Fruit fly (Drosophila melanogaster): ENCODE data around the gene CG15387.

The CG15387 gene

DNA sequence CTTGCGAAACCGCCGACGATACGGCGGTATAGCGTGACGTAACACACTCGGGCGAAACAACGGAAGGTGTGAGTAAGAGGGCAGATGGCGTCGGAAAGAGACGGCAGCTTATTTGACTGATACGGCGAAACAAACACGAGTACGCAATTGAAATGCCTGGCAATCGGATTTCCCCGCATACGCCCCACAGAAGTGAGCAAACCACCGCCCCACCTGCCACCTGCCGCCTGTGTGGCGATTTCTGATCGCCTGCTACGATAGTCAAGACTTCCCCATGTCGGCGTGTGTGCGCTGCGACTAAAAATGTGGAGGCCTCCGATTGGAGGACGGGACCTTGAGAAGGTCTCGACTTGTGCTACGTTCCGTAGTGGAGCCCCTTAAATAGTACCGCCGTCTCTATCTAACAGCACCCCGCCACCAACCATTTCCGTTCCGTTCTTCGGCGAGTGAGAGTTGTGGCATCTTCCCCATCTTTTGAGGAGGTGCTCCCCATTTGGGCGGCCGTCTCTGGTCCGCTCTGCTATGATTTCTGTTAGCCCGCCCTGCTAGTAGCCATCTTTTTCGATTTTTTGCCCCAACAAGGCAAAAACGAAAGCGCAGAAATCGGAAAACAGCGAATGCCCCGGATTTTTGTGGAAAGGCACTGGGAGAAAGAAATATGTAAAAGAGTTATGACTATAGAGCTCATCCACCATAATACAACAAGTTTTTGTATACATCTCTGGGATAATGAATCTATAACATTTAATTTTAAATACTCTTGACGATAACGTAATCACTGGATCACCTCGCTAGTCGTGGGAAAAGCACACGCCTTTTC is 27.3 kb downstream of the CG15387 start (continued):
- TF ChIP-seq dimm (GFP tag; IDR thresholded peaks at IDR 0.05) (no peak), sqz (GFP tag; optimal IDR thresholded peaks at IDR 0.05) (peak; percentile 78), CG6683 (GFP tag; optimal IDR thresholded peaks at IDR 0.05) (peak; percentile 70), HLH54F (GFP tag; optimal IDR thresholded peaks at IDR 0.05) (peak; percentile 78), Mes4 (GFP tag; optimal IDR thresholded peaks at IDR 0.05) (peak; percentile 85), CG8924 (tag; optimal IDR thresholded peaks at IDR 0.05) (peak; percentile 87), Bdp1 (GFP tag; optimal IDR thresholded peaks at IDR 0.05) (peak; percentile 71), E2f2 (GFP tag; IDR thresholded peaks at IDR 0.05) (no peak), CG11695 (GFP tag; IDR thresholded peaks at IDR 0.05) (no peak), sd (tag; optimal IDR thresholded peaks at IDR 0.05) (peak; percentile 98), CG4424 (GFP tag; optimal IDR thresholded peaks at IDR 0.05) (peak; percentile 89), tx (GFP tag; optimal IDR thresholded peaks at IDR 0.05) (peak; percentile 80), tna (GFP tag; IDR thresholded peaks at IDR 0.05; ENCODE audit: partially characterized antibody) (no peak), lab (GFP tag; optimal IDR thresholded peaks at IDR 0.05) (peak; percentile 87), CG14710 (tag; optimal IDR thresholded peaks at IDR 0.05) (peak; percentile 82), ac (GFP tag; optimal IDR thresholded peaks at IDR 0.05) (peak; percentile 51), cato (GFP tag; optimal IDR thresholded peaks at IDR 0.05; ENCODE audit: borderline replicate concordance) (peak; percentile 70), D19B (GFP tag; optimal IDR thresholded peaks at IDR 0.05) (peak; percentile 63), Hey (tag; optimal IDR thresholded peaks at IDR 0.05) (peak; percentile 93), danr (GFP tag; IDR thresholded peaks at IDR 0.05) (no peak), CG43689 (GFP tag; IDR thresholded peaks at IDR 0.05) (no peak), Adf1 (GFP tag; IDR thresholded peaks at IDR 0.05) (no peak), sna (GFP tag; IDR thresholded peaks at IDR 0.05; ENCODE audit: partially characterized antibody) (no peak), Scr (GFP tag; IDR thresholded peaks at IDR 0.05; ENCODE audit: partially characterized antibody) (no peak), vfl (GFP tag; optimal IDR thresholded peaks at IDR 0.05) (peak; percentile 72), Ets65A (GFP tag) (peak; percentile 99), jing (GFP tag; optimal IDR thresholded peaks at IDR 0.05) (peak; percentile 84), seq (GFP tag; IDR thresholded peaks at IDR 0.05) (no peak), CkIIα-i1 (GFP tag; IDR thresholded peaks at IDR 0.05) (no peak), sim (GFP tag; IDR thresholded peaks at IDR 0.05) (no peak), klu (GFP tag; IDR thresholded peaks at IDR 0.05) (no peak), Sin3A (optimal IDR thresholded peaks at IDR 0.05) (no peak), pzg (GFP tag; optimal IDR thresholded peaks at IDR 0.05) (no peak), CG9932 (GFP tag; IDR thresholded peaks at IDR 0.05) (no peak), abd-A (tag; optimal IDR thresholded peaks at IDR 0.05) (peak; percentile 84), ftz-f1 (GFP tag; optimal IDR thresholded peaks at IDR 0.05) (peak; percentile 100), Drgx (GFP tag; IDR thresholded peaks at IDR 0.05) (no peak), CG13123 (GFP tag; optimal IDR thresholded peaks at IDR 0.05) (peak; percentile 65), CG34376 (GFP tag; optimal IDR thresholded peaks at IDR 0.05) (peak; percentile 71), HmgZ (tag; optimal IDR thresholded peaks at IDR 0.05) (peak; percentile 79), ci (GFP tag; IDR thresholded peaks at IDR 0.05) (no peak), toy (GFP tag; IDR thresholded peaks at IDR 0.05) (no peak), sc (optimal IDR thresholded peaks at IDR 0.05) (no peak), sc (GFP tag; optimal IDR thresholded peaks at IDR 0.05) (peak; percentile 83), CG2129 (GFP tag; IDR thresholded peaks at IDR 0.05; ENCODE audit: partially characterized antibody) (no peak), dysf (GFP tag; IDR thresholded peaks at IDR 0.05) (no peak), hbn (GFP tag; IDR thresholded peaks at IDR 0.05; ENCODE audit: partially characterized antibody) (no peak), Oaz (GFP tag; IDR thresholded peaks at IDR 0.05) (no peak), tll (GFP tag; optimal IDR thresholded peaks at IDR 0.05) (no peak), CG13287 (GFP tag; IDR thresholded peaks at IDR 0.05; ENCODE audit: partially characterized antibody) (no peak)

All from whole organism, embryonic.